Worm (Caenorhabditis elegans) whole organism, dauer: ENCODE data around the gene Y39B6A.25.

Source experiments
- unc-62 ChIP-seq: sonication (generic microtip); optimal IDR thresholded peaks from 2 replicates; lab custom pipeline; 2017; ENCODE audit warnings: missing biosample characterization, missing genetic modification reagents, missing genetic modification characterization

Gene Y39B6A.25

ce11 chrV:19026163-19026562 is at the start of gene Y39B6A.25:
Gene Y39B6A.25, plus strand, starts transcription at chrV:19026463.
- no peak for TF ChIP-seq unc-62 (GFP tag; lab: Kevin White, UChicago)

- TF ChIP-seq unc-62 (GFP tag; lab: Kevin White, UChicago), result no peak
Observed at ce11 chrV:18976539-18976938, 49.7 kb upstream of the Y39B6A.25 start.

- TF ChIP-seq unc-62 (GFP tag; lab: Kevin White, UChicago), result no peak
Observed at ce11 chrV:18977876-18978275, 48.4 kb upstream of the Y39B6A.25 start, which contains the start of gene Y39B6A.41. Gene Y39B6A.41, minus strand, starts transcription at chrV:18977976.

ce11 chrV:18978301-18978700 is 48.0 kb upstream of the Y39B6A.25 start:
- no peak for TF ChIP-seq unc-62 (GFP tag; lab: Kevin White, UChicago)

- TF ChIP-seq unc-62 (GFP tag; lab: Kevin White, UChicago), result no peak
Observed at ce11 chrV:18980980-18981529, 45.2 kb upstream of the Y39B6A.25 start, which contains the start of the genes mrps-35 and sws-1. Gene mrps-35, plus strand, starts transcription at chrV:18981306. Gene sws-1, minus strand, starts transcription at chrV:18981479.

- no peak for TF ChIP-seq unc-62 (GFP tag; lab: Kevin White, UChicago)
Observed at ce11 chrV:18981736-18982135, 44.5 kb upstream of the Y39B6A.25 start.

- no peak for TF ChIP-seq unc-62 (GFP tag; lab: Kevin White, UChicago)
Observed at ce11 chrV:18986103-18986502, 40.2 kb upstream of the Y39B6A.25 start.

ce11 chrV:18990238-18990901 is 35.9 kb upstream of the Y39B6A.25 start, which contains the start of the genes reps-1 and Y39B6A.37:
Gene reps-1, minus strand, starts transcription at chrV:18990500.
Gene Y39B6A.37, plus strand, starts transcription at chrV:18990851.
- no peak for TF ChIP-seq unc-62 (GFP tag; lab: Kevin White, UChicago)

ce11 chrV:18990958-18991357 is 35.3 kb upstream of the Y39B6A.25 start:
- no peak for TF ChIP-seq unc-62 (GFP tag; lab: Kevin White, UChicago)

ce11 chrV:18993017-18993416 is 33.2 kb upstream of the Y39B6A.25 start:
- no peak for TF ChIP-seq unc-62 (GFP tag; lab: Kevin White, UChicago)

ce11 chrV:18993535-18993990 is 32.7 kb upstream of the Y39B6A.25 start, which contains the start of gene gtf-2F2:
Gene gtf-2F2, plus strand, starts transcription at chrV:18993940.
- TF ChIP-seq unc-62 (GFP tag; lab: Kevin White, UChicago), result no peak

- TF ChIP-seq unc-62 (GFP tag; lab: Kevin White, UChicago), result no peak
Observed at ce11 chrV:18998045-18998444, 28.2 kb upstream of the Y39B6A.25 start, which contains the start of gene tgt-2. Gene tgt-2, plus strand, starts transcription at chrV:18998345.

- no peak for TF ChIP-seq unc-62 (GFP tag; lab: Kevin White, UChicago)
Observed at ce11 chrV:19000542-19000941, 25.7 kb upstream of the Y39B6A.25 start.

- no peak for TF ChIP-seq unc-62 (GFP tag; lab: Kevin White, UChicago)
Observed at ce11 chrV:19001016-19001415, 25.2 kb upstream of the Y39B6A.25 start, which contains the start of gene Y39B6A.34. Gene Y39B6A.34, plus strand, starts transcription at chrV:19001018.

- no peak for TF ChIP-seq unc-62 (GFP tag; lab: Kevin White, UChicago)
Observed at ce11 chrV:19001656-19002055, 24.6 kb upstream of the Y39B6A.25 start, which contains the start of gene Y39B6A.33. Gene Y39B6A.33, plus strand, starts transcription at chrV:19001956.

ce11 chrV:19010405-19010804 is 15.9 kb upstream of the Y39B6A.25 start:
- TF ChIP-seq unc-62 (GFP tag; lab: Kevin White, UChicago), result no peak
